Worm (Caenorhabditis elegans) whole organism, young adult: ENCODE data around the gene C25A8.2.

Experiments
- F10E7.11 ChIP-seq: sonication (generic microtip); optimal IDR thresholded peaks from 2 replicates; lab custom pipeline; 2017; ENCODE audit warnings: mild to moderate bottlenecking, missing genetic modification characterization, moderate library complexity, missing compliant biosample characterization
- F49E8.2 ChIP-seq: sonication (generic microtip); optimal IDR thresholded peaks from 3 replicates; lab custom pipeline; 2017; ENCODE audit warnings: missing genetic modification characterization, mild to moderate bottlenecking, missing compliant biosample characterization, antibody characterized with exemption, moderate library complexity; ENCODE audit not compliant: insufficient read depth
- F55B11.4 ChIP-seq: sonication (generic microtip); optimal IDR thresholded peaks from 2 replicates; lab custom pipeline; 2016; ENCODE audit warnings: missing compliant biosample characterization, missing genetic modification characterization, borderline replicate concordance; ENCODE audit not compliant: insufficient read depth
- him-1 ChIP-seq: sonication (generic microtip); optimal IDR thresholded peaks from 2 replicates; lab custom pipeline; 2016; ENCODE audit warnings: missing genotype, missing genetic modification reagents, missing genetic modification characterization, missing compliant biosample characterization
- snpc-1.1 ChIP-seq: sonication (generic microtip); optimal IDR thresholded peaks from 2 replicates; lab custom pipeline; 2017; ENCODE audit warnings: missing genetic modification characterization, mild to moderate bottlenecking, missing compliant biosample characterization, antibody characterized with exemption, moderate library complexity, missing genotype, missing genetic modification reagents; ENCODE audit not compliant: insufficient read depth
- snpc-4 ChIP-seq, 5 experiments: fragments of 150-350 bp in 1 of 5; sonication (generic microtip) in 4 of 5; optimal IDR thresholded peaks; 2 replicates each; lab custom pipeline; 2014 to 2018; ENCODE audit warnings: missing genetic modification characterization in 5 of 5, missing biosample characterization in 3 of 5, antibody characterized with exemption in 2 of 5, mild to moderate bottlenecking in 2 of 5, missing compliant biosample characterization in 2 of 5, missing genotype in 2 of 5, moderate library complexity in 2 of 5, missing genetic modification reagents in 1 of 5
- zfh-2 ChIP-seq: fragments of 200-800 bp; sonication (Bioruptor generic); conservative IDR thresholded peaks from 2 replicates; pipeline ENCODE4 v1.3.6; 2022; ENCODE audit warnings: missing genetic modification reagents, missing genetic modification characterization, missing compliant biosample characterization
- ztf-18 ChIP-seq: sonication (generic microtip); optimal IDR thresholded peaks from 2 replicates; lab custom pipeline; 2016; ENCODE audit warnings: missing genotype, mild to moderate bottlenecking, missing genetic modification characterization, missing compliant biosample characterization

DNA sequence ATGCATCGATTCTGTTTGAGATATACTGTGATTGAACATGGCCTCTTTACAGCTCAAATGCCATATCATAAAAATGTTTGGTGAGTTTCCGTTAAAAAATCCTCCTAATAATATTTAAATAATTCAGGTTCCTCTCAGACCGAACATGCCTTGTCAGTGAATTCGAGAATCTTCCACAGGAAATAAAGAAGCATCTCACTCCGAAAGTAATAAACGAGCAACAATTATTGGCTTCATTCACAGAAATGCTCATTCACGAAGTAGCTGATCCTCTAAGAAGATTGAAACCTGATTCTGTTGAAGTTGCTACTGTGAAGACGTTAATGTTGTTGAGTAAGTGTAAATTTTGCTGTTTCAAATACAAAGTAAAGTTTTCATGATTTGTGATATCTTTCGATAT lies 42.5 kb downstream of the C25A8.2 start:
- TF ChIP-seq snpc-4 (GFP tag; optimal IDR thresholded peaks at IDR 0.05; lab: Kevin White, UChicago) (no peak), snpc-4 (tag; optimal IDR thresholded peaks at IDR 0.05; lab: Kevin White, UChicago) (no peak), snpc-1.1 (tag; lab: Kevin White, UChicago) (no peak), zfh-2 (GFP tag; lab: Robert Waterston, UW) (no peak), F10E7.11 (tag; lab: Kevin White, UChicago) (no peak), him-1 (no peak), F49E8.2 (tag; lab: Kevin White, UChicago) (no peak), F55B11.4 (tag; lab: Kevin White, UChicago) (no peak), ztf-18 (tag; lab: Kevin White, UChicago) (no peak)
